Worm (Caenorhabditis elegans): Measurements from ENCODE around the gene gfat-1.
A peak's percentile ranks its signal among the peaks of the same experiment; 100 is the strongest.

The gfat-1 gene

DNA sequence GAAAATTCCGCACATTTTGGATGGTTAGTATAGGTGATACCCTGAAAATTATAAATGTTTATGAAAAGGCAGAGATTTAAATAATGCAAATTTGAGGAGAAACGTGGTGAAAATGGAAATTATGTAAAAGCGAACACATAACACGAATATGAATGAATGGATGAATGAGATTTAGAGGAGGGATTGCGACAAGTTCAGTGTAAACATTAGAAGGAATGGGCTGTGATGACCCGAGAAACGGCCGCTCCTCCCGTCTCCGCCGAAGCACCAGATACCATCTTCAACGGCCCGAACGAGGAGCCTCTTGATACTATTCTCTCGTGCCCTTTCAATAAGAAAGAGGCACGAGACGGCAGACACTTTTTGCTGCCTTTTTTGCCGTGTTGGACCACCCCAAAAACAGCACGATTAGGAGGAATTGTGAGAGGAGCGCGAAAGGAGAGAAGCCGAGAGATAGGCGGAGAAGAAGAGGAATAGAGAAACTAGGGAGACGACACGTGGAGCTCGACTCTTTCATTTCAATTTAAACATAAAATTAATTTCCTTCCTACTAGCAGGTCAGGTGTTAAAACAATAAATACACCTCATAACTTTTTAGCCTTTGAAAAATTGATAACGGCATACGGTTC is at the start of gene gfat-1:
Gene gfat-1 (minus strand): TSS at position 51 of the 629 bp plus-strand sequence.
- TF ChIP-seq K12H6.12 (tag; optimal IDR thresholded peaks at IDR 0.05) (no peak), B0336.3 (GFP tag; IDR thresholded peaks at IDR 0.05) (no peak), xnd-1 (tag; optimal IDR thresholded peaks at IDR 0.05) (no peak), F33H1.4 (GFP tag; IDR thresholded peaks at IDR 0.05) (no peak), zfh-2 (GFP tag; conservative IDR thresholded peaks at IDR 0.05) (peak; percentile 41; the same call in 1 of the 2 replicates), mcd-1 (GFP tag; IDR thresholded peaks at IDR 0.05) (peak; percentile 39), tbx-9 (tag; optimal IDR thresholded peaks at IDR 0.05; ENCODE audit: borderline replicate concordance) (no peak), attf-6 (GFP tag; IDR thresholded peaks at IDR 0.05) (no peak), dpl-1 (GFP tag; optimal IDR thresholded peaks at IDR 0.05) (no peak), hmg-1.2 (GFP tag; IDR thresholded peaks at IDR 0.05) (peak; percentile 45; the same call in 1 of the 2 replicates), snpc-1.3 (tag; optimal IDR thresholded peaks at IDR 0.05; ENCODE audit: insufficient read depth) (no peak), attf-3 (GFP tag; conservative IDR thresholded peaks at IDR 0.05) (no peak), nhr-179 (tag; optimal IDR thresholded peaks at IDR 0.05) (no peak), C17E4.6 (GFP tag; IDR thresholded peaks at IDR 0.05) (0 out of 2 replicates have a peak, but pooled peaks have one; percentile 45), let-607 (tag; optimal IDR thresholded peaks at IDR 0.05) (peak; percentile 32 to 52)

DNA sequence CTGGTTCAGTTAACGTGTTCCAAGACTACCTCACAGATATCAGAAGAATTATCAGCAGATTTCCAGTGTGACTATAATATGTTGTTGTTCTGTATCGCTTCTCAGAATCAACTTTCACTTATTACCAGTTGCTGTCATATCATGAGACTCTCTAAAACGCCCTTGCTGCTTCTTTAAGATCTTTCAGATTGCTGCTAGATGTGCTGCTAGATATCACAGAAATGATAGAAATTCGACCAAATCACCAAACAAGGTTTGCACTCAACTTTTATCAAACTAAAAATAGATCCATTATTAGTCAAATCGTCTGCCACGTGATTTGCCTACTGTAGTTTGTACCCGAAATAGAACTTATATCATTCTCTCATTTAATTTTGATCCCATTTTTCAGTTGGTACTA is 49.3 kb upstream of the gfat-1 start:
- TF ChIP-seq hsf-1 (GFP tag; IDR thresholded peaks at IDR 0.05) (no peak), akir-1 (GFP tag; optimal IDR thresholded peaks at IDR 0.05) (no peak), lsy-27 (tag; optimal IDR thresholded peaks at IDR 0.05; ENCODE audit: borderline replicate concordance, insufficient read depth) (no peak), tlf-1 (GFP tag; optimal IDR thresholded peaks at IDR 0.05) (no peak), bed-2 (GFP tag; IDR thresholded peaks at IDR 0.05) (no peak), dox-1 (GFP tag; IDR thresholded peaks at IDR 0.05) (no peak), bed-1 (GFP tag; IDR thresholded peaks at IDR 0.05) (no peak), ceh-58 (GFP tag; IDR thresholded peaks at IDR 0.05) (no peak), lin-54 (GFP tag; optimal IDR thresholded peaks at IDR 0.05) (no peak), Y67H2A.10 (GFP tag; conservative IDR thresholded peaks at IDR 0.05) (no peak), egl-18 (GFP tag; IDR thresholded peaks at IDR 0.05) (no peak), sea-2 (GFP tag; IDR thresholded peaks at IDR 0.05) (no peak), F57C9.4 (tag; optimal IDR thresholded peaks at IDR 0.05) (no peak)

ce11 chrII:11642736-11643135 is 47.5 kb upstream of the gfat-1 start:
- no peak for TF ChIP-seq let-526 (GFP tag; IDR thresholded peaks at IDR 0.05)

- TF ChIP-seq snpc-4 (GFP tag; optimal IDR thresholded peaks at IDR 0.05): no peak
- no peak for TF ChIP-seq snpc-4 (tag; optimal IDR thresholded peaks at IDR 0.05)
- TF ChIP-seq aptf-3 (GFP tag; IDR thresholded peaks at IDR 0.05): no peak
- TF ChIP-seq F22D6.2 (tag; optimal IDR thresholded peaks at IDR 0.05): no peak
- peak; percentile 72 for TF ChIP-seq ztf-26 (tag; optimal IDR thresholded peaks at IDR 0.05)
- no peak for TF ChIP-seq hmg-20 (GFP tag; IDR thresholded peaks at IDR 0.05)
- TF ChIP-seq madf-6 (GFP tag; IDR thresholded peaks at IDR 0.05): no peak
- no peak for TF ChIP-seq nhr-90 (tag; optimal IDR thresholded peaks at IDR 0.05)
- no peak for TF ChIP-seq dpl-1 (GFP tag; optimal IDR thresholded peaks at IDR 0.05)
These were observed 46.8 kb upstream of the gfat-1 start for ce11 chrII:11642025-11642424.

All from whole organism, young adult.